Worm (Caenorhabditis elegans) whole organism, L3 larva: Measurements from ENCODE around the gene str-115.

ENCODE experiments used
- R02D3.7 ChIP-seq: fragments of 150-350 bp; optimal IDR thresholded peaks from 2 replicates; lab custom pipeline; 2014; ENCODE audit warnings: missing biosample characterization, missing genetic modification characterization
- ZK546.5 ChIP-seq: sonication (generic microtip); optimal IDR thresholded peaks from 2 replicates; lab custom pipeline; 2017; ENCODE audit warnings: missing biosample characterization, missing genetic modification characterization
- aly-2 ChIP-seq: fragments of 150-350 bp; optimal IDR thresholded peaks from 2 replicates; lab custom pipeline; 2014; ENCODE audit warnings: missing biosample characterization, missing genetic modification characterization
- ama-1 ChIP-seq: fragments of 150-350 bp; optimal IDR thresholded peaks from 2 replicates; lab custom pipeline; 2018
- ceh-16 ChIP-seq: sonication (generic microtip); optimal IDR thresholded peaks from 2 replicates; lab custom pipeline; 2017; ENCODE audit warnings: missing biosample characterization, missing genetic modification characterization
- ceh-28 ChIP-seq: fragments of 150-350 bp; optimal IDR thresholded peaks from 2 replicates; lab custom pipeline; 2014; ENCODE audit warnings: missing biosample characterization, missing genetic modification reagents, missing genetic modification characterization
- ceh-82 ChIP-seq: fragments of 150-350 bp; optimal IDR thresholded peaks from 2 replicates; lab custom pipeline; 2014; ENCODE audit warnings: missing biosample characterization, missing genetic modification characterization
- ceh-9 ChIP-seq: sonication (generic microtip); optimal IDR thresholded peaks from 2 replicates; lab custom pipeline; 2018; ENCODE audit warnings: missing biosample characterization, missing genetic modification characterization
- daf-12 ChIP-seq: fragments of 150-350 bp; optimal IDR thresholded peaks from 2 replicates; lab custom pipeline; 2014; ENCODE audit warnings: missing biosample characterization, missing genetic modification reagents, missing genetic modification characterization
- egl-27 ChIP-seq: sonication (generic microtip); optimal IDR thresholded peaks from 4 replicates; lab custom pipeline; 2017; ENCODE audit warnings: missing biosample characterization, missing genetic modification reagents, missing genetic modification characterization
- egl-5 ChIP-seq: fragments of 150-350 bp; optimal IDR thresholded peaks from 2 replicates; lab custom pipeline; 2017; ENCODE audit warnings: missing biosample characterization, missing genetic modification reagents, missing genetic modification characterization, inconsistent platforms
- elt-1 ChIP-seq: fragments of 150-350 bp; optimal IDR thresholded peaks from 2 replicates; lab custom pipeline; 2014; ENCODE audit warnings: missing biosample characterization, missing genetic modification characterization
- elt-2 ChIP-seq: sonication (generic microtip); optimal IDR thresholded peaks from 2 replicates; lab custom pipeline; 2016; ENCODE audit warnings: missing genetic modification reagents, mild to moderate bottlenecking, missing genetic modification characterization, missing compliant biosample characterization
- elt-3 ChIP-seq, 3 experiments: fragments of 150-350 bp in 1 of 3; sonication (generic microtip) in 2 of 3; optimal IDR thresholded peaks; 2 replicates in 2 of 3; 4 replicates in 1 of 3; lab custom pipeline; 2014 to 2017; ENCODE audit warnings: missing biosample characterization in 3 of 3, missing genetic modification characterization in 3 of 3
- eor-1 ChIP-seq, 2 experiments: fragments of 150-350 bp; optimal IDR thresholded peaks; 2 replicates each; lab custom pipeline; 2014 to 2018; ENCODE audit warnings: missing biosample characterization in 2 of 2, missing genetic modification characterization in 2 of 2
- fkh-10 ChIP-seq: sonication (generic microtip); optimal IDR thresholded peaks from 2 replicates; lab custom pipeline; 2017; ENCODE audit warnings: missing biosample characterization, missing genetic modification reagents, missing genetic modification characterization
- fkh-2 ChIP-seq: fragments of 150-350 bp; optimal IDR thresholded peaks from 2 replicates; lab custom pipeline; 2014; ENCODE audit warnings: missing biosample characterization, missing genetic modification reagents, missing genetic modification characterization
- fos-1 ChIP-seq: fragments of 150-350 bp; optimal IDR thresholded peaks from 2 replicates; lab custom pipeline; 2014; ENCODE audit warnings: missing biosample characterization, missing genetic modification characterization
- hmg-11 ChIP-seq: sonication (generic microtip); optimal IDR thresholded peaks from 2 replicates; lab custom pipeline; 2016; ENCODE audit warnings: missing genetic modification characterization, missing compliant biosample characterization
- jun-1 ChIP-seq: fragments of 150-350 bp; optimal IDR thresholded peaks from 2 replicates; lab custom pipeline; 2014; ENCODE audit warnings: missing biosample characterization, missing genetic modification reagents, missing genetic modification characterization
- lin-15B ChIP-seq: fragments of 150-350 bp; optimal IDR thresholded peaks from 2 replicates; lab custom pipeline; 2014; ENCODE audit warnings: missing biosample characterization, missing genetic modification characterization
- lin-39 ChIP-seq: fragments of 150-350 bp; optimal IDR thresholded peaks from 2 replicates; lab custom pipeline; 2018; ENCODE audit warnings: missing biosample characterization, missing genetic modification reagents, missing genetic modification characterization
- lsy-12 ChIP-seq: sonication (generic microtip); optimal IDR thresholded peaks from 2 replicates; lab custom pipeline; 2016; ENCODE audit warnings: mild to moderate bottlenecking, missing genetic modification characterization, missing compliant biosample characterization
- mdl-1 ChIP-seq: fragments of 150-350 bp; optimal IDR thresholded peaks from 2 replicates; lab custom pipeline; 2014; ENCODE audit warnings: missing biosample characterization, missing genetic modification characterization
- mml-1 ChIP-seq: fragments of 150-350 bp; sonication (generic microtip); optimal IDR thresholded peaks from 3 replicates; lab custom pipeline; 2014; ENCODE audit warnings: missing biosample characterization, missing genetic modification characterization
- nfya-1 ChIP-seq: sonication (generic microtip); optimal IDR thresholded peaks from 2 replicates; lab custom pipeline; 2017; ENCODE audit warnings: missing genetic modification characterization, mild to moderate bottlenecking, missing compliant biosample characterization, antibody characterized with exemption, moderate library complexity; ENCODE audit not compliant: insufficient read depth
- nhr-11 ChIP-seq: fragments of 150-350 bp; optimal IDR thresholded peaks from 2 replicates; lab custom pipeline; 2014; ENCODE audit warnings: missing biosample characterization, missing genetic modification characterization
- nhr-12 ChIP-seq: fragments of 150-350 bp; optimal IDR thresholded peaks from 2 replicates; lab custom pipeline; 2014; ENCODE audit warnings: missing biosample characterization, missing genetic modification characterization
- nhr-23 ChIP-seq: fragments of 150-350 bp; optimal IDR thresholded peaks from 2 replicates; lab custom pipeline; 2014; ENCODE audit warnings: missing biosample characterization, missing genetic modification reagents, missing genetic modification characterization
- nhr-237 ChIP-seq: fragments of 150-350 bp; optimal IDR thresholded peaks from 2 replicates; lab custom pipeline; 2014; ENCODE audit warnings: missing biosample characterization, missing genetic modification characterization
- nhr-25 ChIP-seq: sonication (generic microtip); optimal IDR thresholded peaks from 2 replicates; lab custom pipeline; 2017; ENCODE audit warnings: missing biosample characterization, missing genetic modification characterization
- nhr-28 ChIP-seq: fragments of 150-350 bp; optimal IDR thresholded peaks from 2 replicates; lab custom pipeline; 2014; ENCODE audit warnings: missing biosample characterization, missing genetic modification characterization
- nhr-43 ChIP-seq: sonication (generic microtip); optimal IDR thresholded peaks from 2 replicates; lab custom pipeline; 2016; ENCODE audit warnings: mild to moderate bottlenecking, missing genetic modification characterization, missing compliant biosample characterization; ENCODE audit not compliant: poor library complexity, severe bottlenecking
- nhr-67 ChIP-seq: fragments of 150-350 bp; optimal IDR thresholded peaks from 2 replicates; lab custom pipeline; 2014; ENCODE audit warnings: missing biosample characterization, missing genetic modification characterization
- nhr-76 ChIP-seq: fragments of 150-350 bp; sonication (generic microtip); optimal IDR thresholded peaks from 5 replicates; lab custom pipeline; 2014; ENCODE audit warnings: missing biosample characterization, missing genetic modification characterization
- nhr-77 ChIP-seq: fragments of 150-350 bp; optimal IDR thresholded peaks from 2 replicates; lab custom pipeline; 2014; ENCODE audit warnings: missing biosample characterization, missing genetic modification characterization
- pha-4 ChIP-seq: fragments of 150-350 bp; optimal IDR thresholded peaks from 2 replicates; lab custom pipeline; 2014; ENCODE audit warnings: missing biosample characterization, missing genetic modification reagents, missing genetic modification characterization
- pqm-1 ChIP-seq: fragments of 150-350 bp; optimal IDR thresholded peaks from 2 replicates; lab custom pipeline; 2017; ENCODE audit warnings: missing biosample characterization, missing genetic modification characterization, inconsistent platforms
- sea-2 ChIP-seq: fragments of 150-350 bp; sonication (generic microtip); optimal IDR thresholded peaks from 4 replicates; lab custom pipeline; 2014; ENCODE audit warnings: missing biosample characterization, missing genetic modification reagents, missing genetic modification characterization
- skn-1 ChIP-seq: fragments of 150-350 bp; optimal IDR thresholded peaks from 2 replicates; lab custom pipeline; 2014; ENCODE audit warnings: missing biosample characterization, missing genetic modification characterization
- snpc-4 ChIP-seq: fragments of 150-350 bp; optimal IDR thresholded peaks from 2 replicates; lab custom pipeline; 2014; ENCODE audit warnings: missing biosample characterization, missing genetic modification characterization
- tbx-2 ChIP-seq: sonication (generic microtip); optimal IDR thresholded peaks from 2 replicates; lab custom pipeline; 2016; ENCODE audit warnings: mild to moderate bottlenecking, missing genetic modification characterization, missing compliant biosample characterization
- unc-39 ChIP-seq: sonication (generic microtip); optimal IDR thresholded peaks from 4 replicates; lab custom pipeline; 2017; ENCODE audit warnings: missing biosample characterization, missing genetic modification characterization
- unc-62 ChIP-seq: fragments of 150-350 bp; sonication (generic microtip); optimal IDR thresholded peaks from 4 replicates; lab custom pipeline; 2014; ENCODE audit warnings: missing biosample characterization, missing genetic modification reagents, missing genetic modification characterization
- zag-1 ChIP-seq: fragments of 150-350 bp; optimal IDR thresholded peaks from 2 replicates; lab custom pipeline; 2014; ENCODE audit warnings: missing biosample characterization, missing genetic modification characterization
- ztf-11 ChIP-seq: fragments of 150-350 bp; optimal IDR thresholded peaks from 2 replicates; lab custom pipeline; 2014; ENCODE audit warnings: missing biosample characterization, missing genetic modification characterization
- ztf-4 ChIP-seq: fragments of 150-350 bp; optimal IDR thresholded peaks from 2 replicates; lab custom pipeline; 2014; ENCODE audit warnings: missing biosample characterization, missing genetic modification characterization

Gene str-115

ce11 chrV:11228653-11229173 lies 40.2 kb upstream of the str-115 start, which contains the start of gene pqn-70:
TSS of gene pqn-70 (minus strand) at chrV:11228703.
- TF ChIP-seq fos-1 = no peak
- peak; percentile 19 for TF ChIP-seq egl-27
- no peak for TF ChIP-seq elt-3 (tag; optimal IDR thresholded peaks at IDR 0.05; lab: Kevin White, UChicago)
- TF ChIP-seq R02D3.7 (tag; lab: Kevin White, UChicago) = peak; percentile 53
- no peak for TF ChIP-seq fkh-2 (tag; lab: Kevin White, UChicago)
- TF ChIP-seq elt-1 (tag; lab: Kevin White, UChicago) = no peak
- peak; percentile 19 for TF ChIP-seq mdl-1 (tag; lab: Kevin White, UChicago)
- TF ChIP-seq ZK546.5 = no peak
- TF ChIP-seq tbx-2 (tag; lab: Kevin White, UChicago) = peak; percentile 45
- TF ChIP-seq nfya-1 = peak; percentile 93
- TF ChIP-seq nhr-67 (tag; lab: Kevin White, UChicago) = no peak
- no peak for TF ChIP-seq nhr-77
- TF ChIP-seq ceh-28 = peak; percentile 94
- no peak for TF ChIP-seq nhr-11 (tag; lab: Kevin White, UChicago)
- TF ChIP-seq ama-1 = peak; percentile 63
- peak; percentile 55 for TF ChIP-seq ztf-4
- no peak for TF ChIP-seq nhr-76 (tag; lab: Kevin White, UChicago)
- no peak for TF ChIP-seq unc-62 (GFP tag; lab: Kevin White, UChicago)
- TF ChIP-seq nhr-237 = no peak
- no peak for TF ChIP-seq mml-1 (tag; lab: Kevin White, UChicago)
- TF ChIP-seq lin-39 (tag; lab: Kevin White, UChicago) = peak; percentile 89
- no peak for TF ChIP-seq ztf-11 (tag; lab: Kevin White, UChicago)
- peak; percentile 91 for TF ChIP-seq hmg-11 (tag; lab: Kevin White, UChicago)
- no peak for TF ChIP-seq eor-1 (tag; optimal IDR thresholded peaks at IDR 0.05; lab: Kevin White, UChicago)
- peak; percentile 89 for TF ChIP-seq nhr-23 (tag; lab: Kevin White, UChicago)
- peak; percentile 81 for TF ChIP-seq lin-15B (tag; lab: Kevin White, UChicago)
- TF ChIP-seq ceh-16 (tag; lab: Kevin White, UChicago) = no peak
- peak; percentile 51 for TF ChIP-seq pqm-1 (tag; lab: Kevin White, UChicago)
- no peak for TF ChIP-seq nhr-12
- TF ChIP-seq zag-1 (tag; lab: Kevin White, UChicago) = no peak
- TF ChIP-seq snpc-4 (tag; lab: Kevin White, UChicago) = peak; percentile 87
- no peak for TF ChIP-seq sea-2 (GFP tag; lab: Kevin White, UChicago)
- peak; percentile 77 for TF ChIP-seq egl-5 (tag; lab: Kevin White, UChicago)
- no peak for TF ChIP-seq aly-2
- no peak for TF ChIP-seq ceh-9
- peak; percentile 86 for TF ChIP-seq nhr-25 (tag; lab: Kevin White, UChicago)
- peak; percentile 89 for TF ChIP-seq pha-4 (tag; lab: Kevin White, UChicago)
- TF ChIP-seq unc-39 = no peak
- TF ChIP-seq jun-1 (tag; lab: Kevin White, UChicago) = peak; percentile 66
- TF ChIP-seq daf-12 (tag; lab: Kevin White, UChicago) = no peak
- peak; percentile 73 for TF ChIP-seq ceh-82 (tag; lab: Kevin White, UChicago)
- TF ChIP-seq nhr-28 (tag; lab: Kevin White, UChicago) = no peak
- TF ChIP-seq fkh-10 (GFP tag; lab: Kevin White, UChicago) = peak; percentile 29
- peak; percentile 85 for TF ChIP-seq lsy-12 (tag; lab: Kevin White, UChicago)
- TF ChIP-seq nhr-43 (tag; lab: Kevin White, UChicago) = peak; percentile 75
- TF ChIP-seq elt-2 = peak; percentile 67
- TF ChIP-seq skn-1 = peak; percentile 51
